Worm (Caenorhabditis elegans): Measurements from ENCODE around the gene cyp-13A4.

Gene cyp-13A4

ce11 chrII:9774653-9775052 is 22.9 kb downstream of the cyp-13A4 start (continued):
- TF ChIP-seq lin-13 (GFP tag; optimal IDR thresholded peaks at IDR 0.05) (no peak), spr-3 (GFP tag; optimal IDR thresholded peaks at IDR 0.05) (peak; percentile 54), Y48G9A.11 (GFP tag; IDR thresholded peaks at IDR 0.05) (peak; percentile 85), hlh-11 (tag; optimal IDR thresholded peaks at IDR 0.05) (no peak), ztf-11 (tag; optimal IDR thresholded peaks at IDR 0.05) (no peak), ZK546.5 (tag; optimal IDR thresholded peaks at IDR 0.05) (no peak), hmg-1.1 (GFP tag; IDR thresholded peaks at IDR 0.05) (peak; percentile 89), nhr-102 (tag; optimal IDR thresholded peaks at IDR 0.05) (peak; percentile 85), mxl-3 (GFP tag; optimal IDR thresholded peaks at IDR 0.05) (peak; percentile 53), pha-4 (GFP tag; IDR thresholded peaks at IDR 0.05) (peak; percentile 86), pha-4 (tag; optimal IDR thresholded peaks at IDR 0.05) (no peak), R02D3.7 (tag; optimal IDR thresholded peaks at IDR 0.05) (no peak)

ce11 chrII:9773892-9774581 is 23.5 kb downstream of the cyp-13A4 start, which contains the start of gene ZK1321.4:
Gene ZK1321.4, minus strand, starts transcription at chrII:9773942.
- TF ChIP-seq zag-1 (tag; optimal IDR thresholded peaks at IDR 0.05): no peak
- TF ChIP-seq nhr-11 (tag; optimal IDR thresholded peaks at IDR 0.05): peak; percentile 12

DNA sequence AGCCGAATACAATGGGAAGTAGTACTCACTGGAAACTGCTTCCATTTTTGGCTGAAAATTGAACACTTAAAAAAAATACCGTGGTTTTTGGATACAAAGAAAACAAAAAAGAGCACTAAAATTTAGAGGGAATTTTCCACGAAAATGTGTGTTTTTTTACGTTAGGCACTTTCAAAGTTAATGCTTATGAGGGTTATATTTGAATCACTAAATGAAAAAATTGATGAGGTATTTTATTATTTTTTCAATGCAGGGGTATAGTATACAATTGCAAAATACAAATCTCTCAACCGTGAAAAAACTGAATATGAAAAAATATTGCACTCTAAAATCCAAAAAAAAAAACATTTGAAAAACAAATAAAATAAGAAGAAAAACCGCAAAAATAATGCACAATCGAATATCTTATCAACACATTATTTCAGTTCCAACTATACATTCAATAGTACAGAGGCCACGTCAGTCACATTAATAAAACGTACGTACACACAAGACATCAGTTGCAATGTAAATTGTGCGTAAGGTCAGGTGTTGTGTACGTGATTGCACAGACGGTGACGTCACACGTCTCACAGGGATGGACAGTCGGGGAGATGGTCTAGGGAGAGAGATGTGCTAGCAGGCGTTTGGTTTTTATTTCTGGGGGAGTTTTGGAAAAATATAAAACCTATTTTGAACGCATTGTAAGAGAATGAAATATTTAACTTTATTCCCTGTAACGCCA is 27.6 kb downstream of the cyp-13A4 start, which contains the start of gene aqp-10:
Gene aqp-10, minus strand, starts transcription at position 51 of the 724 bp plus-strand sequence.
- TF ChIP-seq gei-8 (GFP tag; optimal IDR thresholded peaks at IDR 0.05) (no peak), hlh-30 (tag; optimal IDR thresholded peaks at IDR 0.05; ENCODE audit: insufficient read depth) (peak; percentile 85), lin-13 (GFP tag; optimal IDR thresholded peaks at IDR 0.05) (no peak), nhr-6 (tag; optimal IDR thresholded peaks at IDR 0.05) (peak; percentile 74), pha-4 (GFP tag; IDR thresholded peaks at IDR 0.05) (no peak), pha-4 (tag; optimal IDR thresholded peaks at IDR 0.05) (peak; percentile 14), Y5F2A.4 (GFP tag; optimal IDR thresholded peaks at IDR 0.05) (no peak), nhr-28 (tag; optimal IDR thresholded peaks at IDR 0.05) (peak; percentile 70), ztf-11 (tag; optimal IDR thresholded peaks at IDR 0.05) (no peak), pqm-1 (tag; optimal IDR thresholded peaks at IDR 0.05) (peak; percentile 73), unc-62 (GFP tag; optimal IDR thresholded peaks at IDR 0.05 in 1 of 2) (no peak), unc-62 (tag; optimal IDR thresholded peaks at IDR 0.05) (no peak), php-3 (GFP tag; IDR thresholded peaks at IDR 0.05) (0 out of 2 replicates have a peak, but pooled peaks have one; percentile 42), rbr-2 (tag; optimal IDR thresholded peaks at IDR 0.05) (peak; percentile 29), hmg-1.1 (GFP tag; IDR thresholded peaks at IDR 0.05) (peak; percentile 70), F49E8.2 (tag; optimal IDR thresholded peaks at IDR 0.05; ENCODE audit: borderline replicate concordance) (no peak), daf-16 (GFP tag; optimal IDR thresholded peaks at IDR 0.05) (peak in 1 of 2 experiments; percentile 68), daf-16 (tag; optimal IDR thresholded peaks at IDR 0.05) (peak; percentile 80), tra-1 (GFP tag; IDR thresholded peaks at IDR 0.05) (no peak), nhr-102 (tag; optimal IDR thresholded peaks at IDR 0.05) (peak; percentile 76), aha-1 (tag) (peak; percentile 86), lsy-2 (tag; optimal IDR thresholded peaks at IDR 0.05) (peak in 1 of 2 experiments; percentile 74), nhr-48 (tag; optimal IDR thresholded peaks at IDR 0.05) (peak; percentile 45), dve-1 (tag; optimal IDR thresholded peaks at IDR 0.05; ENCODE audit: insufficient read depth) (peak; percentile 71), nhr-77 (tag; optimal IDR thresholded peaks at IDR 0.05) (peak; percentile 35), lir-3 (tag; optimal IDR thresholded peaks at IDR 0.05) (no peak), attf-4 (tag; optimal IDR thresholded peaks at IDR 0.05) (no peak), hlh-11 (tag; optimal IDR thresholded peaks at IDR 0.05) (peak; percentile 80), madf-9 (GFP tag; conservative IDR thresholded peaks at IDR 0.05) (no peak), nhr-25 (tag; optimal IDR thresholded peaks at IDR 0.05; ENCODE audit: borderline replicate concordance, insufficient read depth) (no peak), lin-1 (GFP tag; IDR thresholded peaks at IDR 0.05) (0 out of 2 replicates have a peak, but pooled peaks have one; percentile 10), nhr-76 (tag; optimal IDR thresholded peaks at IDR 0.05) (no peak), mxl-3 (GFP tag; optimal IDR thresholded peaks at IDR 0.05) (peak; percentile 5), lin-38 (GFP tag; IDR thresholded peaks at IDR 0.05) (peak; percentile 51), dmd-6 (GFP tag; IDR thresholded peaks at IDR 0.05) (peak; percentile 79), mxl-2 (GFP tag; conservative IDR thresholded peaks at IDR 0.05) (0 out of 2 replicates have a peak, but pooled peaks have one; percentile 23), daf-19 (GFP tag; conservative IDR thresholded peaks at IDR 0.05) (no peak), dpl-1 (GFP tag; optimal IDR thresholded peaks at IDR 0.05) (peak; percentile 49)
